Fruit fly (Drosophila melanogaster) whole organism, adult: ENCODE data around the gene CG1440.
A peak's percentile ranks its signal among the peaks of the same experiment; 100 is the strongest.

Experiments used
- CG11617 ChIP-seq: fragments of 200-800 bp; sonication (Bioruptor generic); optimal IDR thresholded peaks from 2 replicates; lab custom pipeline; 2017; ENCODE audit warnings: mild to moderate bottlenecking, missing biosample characterization, missing genetic modification reagents, missing genetic modification characterization
- CG12768 ChIP-seq: fragments of 200-800 bp; sonication (Bioruptor generic); optimal IDR thresholded peaks from 2 replicates; lab custom pipeline; 2017; ENCODE audit warnings: missing biosample characterization, missing genetic modification characterization, mild to moderate bottlenecking, moderate library complexity, missing genetic modification reagents
- CG14711 ChIP-seq: fragments of 200-800 bp; sonication (Bioruptor generic); optimal IDR thresholded peaks from 2 replicates; lab custom pipeline; 2018; ENCODE audit warnings: missing biosample characterization, mild to moderate bottlenecking, missing genetic modification characterization, moderate library complexity
- CG1620 ChIP-seq: fragments of 200-800 bp; sonication (Bioruptor generic); optimal IDR thresholded peaks from 2 replicates; lab custom pipeline; 2016; ENCODE audit warnings: missing biosample characterization, missing genetic modification characterization
- CG33017 ChIP-seq: fragments of 200-800 bp; sonication (Bioruptor generic); optimal IDR thresholded peaks from 2 replicates; lab custom pipeline; 2018; ENCODE audit warnings: missing biosample characterization, mild to moderate bottlenecking, missing genetic modification characterization, moderate library complexity
- CG5204 ChIP-seq: fragments of 200-800 bp; sonication (Bioruptor generic); optimal IDR thresholded peaks from 2 replicates; lab custom pipeline; 2016; ENCODE audit warnings: missing biosample characterization, missing genetic modification characterization
- CG7045 ChIP-seq: fragments of 200-800 bp; sonication (Bioruptor generic); optimal IDR thresholded peaks from 2 replicates; lab custom pipeline; 2017; ENCODE audit warnings: missing biosample characterization, mild to moderate bottlenecking, missing genetic modification characterization
- CG7101 ChIP-seq: fragments of 200-800 bp; sonication (Bioruptor generic); optimal IDR thresholded peaks from 2 replicates; lab custom pipeline; 2018; ENCODE audit warnings: missing biosample characterization, mild to moderate bottlenecking, missing genetic modification characterization, moderate library complexity
- Clk ChIP-seq: fragments of 200-800 bp; sonication (Bioruptor generic); optimal IDR thresholded peaks from 2 replicates; lab custom pipeline; 2017; ENCODE audit warnings: missing biosample characterization, missing genetic modification characterization
- Crg-1 ChIP-seq: fragments of 200-800 bp; sonication (Bioruptor generic); optimal IDR thresholded peaks from 2 replicates; lab custom pipeline; 2016; ENCODE audit warnings: missing biosample characterization, missing genetic modification characterization
- Hr96 ChIP-seq: fragments of 200-800 bp; sonication (Bioruptor generic); optimal IDR thresholded peaks from 2 replicates; lab custom pipeline; 2016; ENCODE audit warnings: missing biosample characterization, missing genetic modification characterization
- Mnt ChIP-seq: fragments of 200-800 bp; sonication (Bioruptor generic); optimal IDR thresholded peaks from 2 replicates; lab custom pipeline; 2016; ENCODE audit warnings: missing biosample characterization, mild to moderate bottlenecking, missing genetic modification characterization
- bab1 ChIP-seq: fragments of 200-800 bp; sonication (Bioruptor generic); optimal IDR thresholded peaks from 3 replicates; lab custom pipeline; 2019; ENCODE audit warnings: missing biosample characterization, mild to moderate bottlenecking, missing genetic modification characterization, moderate library complexity
- cic ChIP-seq: fragments of 200-800 bp; sonication (Bioruptor generic); optimal IDR thresholded peaks from 2 replicates; lab custom pipeline; 2017; ENCODE audit warnings: missing biosample characterization, mild to moderate bottlenecking, missing genetic modification characterization, moderate library complexity
- cnc ChIP-seq, 2 experiments: fragments of >200 bp; optimal IDR thresholded peaks; 2 replicates each; lab custom pipeline; 2017
- kay ChIP-seq: fragments of 200-800 bp; sonication (Bioruptor generic); peaks from one replicate; lab custom pipeline; 2016; ENCODE audit warnings: missing biosample characterization, missing genetic modification characterization, borderline replicate concordance
- ovo ChIP-seq: fragments of 200-800 bp; sonication (Bioruptor generic); optimal IDR thresholded peaks from 2 replicates; lab custom pipeline; 2016; ENCODE audit warnings: missing biosample characterization, missing genetic modification characterization
- pad ChIP-seq: fragments of 200-800 bp; sonication (Bioruptor generic); optimal IDR thresholded peaks from 3 replicates; lab custom pipeline; 2017; ENCODE audit warnings: missing biosample characterization, missing genetic modification characterization, mild to moderate bottlenecking, moderate library complexity, missing genetic modification reagents
- tj ChIP-seq: fragments of 200-800 bp; sonication (Bioruptor generic); optimal IDR thresholded peaks from 3 replicates; lab custom pipeline; 2017; ENCODE audit warnings: missing biosample characterization, mild to moderate bottlenecking, missing genetic modification characterization, moderate library complexity
- toe ChIP-seq: fragments of 200-800 bp; sonication (Bioruptor generic); optimal IDR thresholded peaks from 2 replicates; lab custom pipeline; 2016; ENCODE audit warnings: missing biosample characterization, missing genetic modification characterization

Gene CG1440

dm6 chrX:8452163-8452562 is 15.3 kb downstream of the CG1440 start:
- no peak for TF ChIP-seq CG33017
- no peak for TF ChIP-seq Hr96
- no peak for TF ChIP-seq pad
- TF ChIP-seq CG7045 (GFP tag; lab: Kevin White, UChicago): no peak
- no peak for TF ChIP-seq kay
- no peak for TF ChIP-seq bab1 (GFP tag; lab: Kevin White, UChicago)
- TF ChIP-seq tj (GFP tag; lab: Kevin White, UChicago): no peak
- no peak for TF ChIP-seq CG7101 (tag; lab: Kevin White, UChicago)
- no peak for TF ChIP-seq cnc (optimal IDR thresholded peaks at IDR 0.05; lab: Kevin White, UChicago)
- no peak for TF ChIP-seq Clk

dm6 chrX:8455019-8455555 is 18.2 kb downstream of the CG1440 start, which contains the start of gene org-1:
Gene org-1, minus strand, starts transcription at chrX:8455069.
- TF ChIP-seq CG7101 (tag; lab: Kevin White, UChicago): peak; percentile 52
- no peak for TF ChIP-seq cnc (optimal IDR thresholded peaks at IDR 0.05; lab: Kevin White, UChicago)
- TF ChIP-seq kay: no peak
- peak; percentile 15 for TF ChIP-seq pad
- TF ChIP-seq tj (GFP tag; lab: Kevin White, UChicago): no peak
- TF ChIP-seq CG14711 (tag; lab: Kevin White, UChicago): peak; percentile 49
- no peak for TF ChIP-seq CG7045 (GFP tag; lab: Kevin White, UChicago)
- no peak for TF ChIP-seq toe (GFP tag; lab: Kevin White, UChicago)
- peak; percentile 82 for TF ChIP-seq bab1 (GFP tag; lab: Kevin White, UChicago)
- peak; percentile 55 for TF ChIP-seq CG1620 (GFP tag; lab: Kevin White, UChicago)
- no peak for TF ChIP-seq ovo
- TF ChIP-seq Mnt (GFP tag; lab: Kevin White, UChicago): no peak
- no peak for TF ChIP-seq Hr96

- TF ChIP-seq kay (no peak), cnc (optimal IDR thresholded peaks at IDR 0.05; lab: Kevin White, UChicago) (no peak)
Measured at dm6 chrX:8457532-8457931, 20.7 kb downstream of the CG1440 start, which contains the start of gene CG32713. Gene CG32713, minus strand, starts transcription at chrX:8457632.

- TF ChIP-seq CG5204 (GFP tag; lab: Kevin White, UChicago) (no peak), CG14711 (tag; lab: Kevin White, UChicago) (no peak), bab1 (GFP tag; lab: Kevin White, UChicago) (no peak), ovo (no peak), CG12768 (GFP tag; lab: Kevin White, UChicago) (no peak)
Measured at dm6 chrX:8459452-8460040, 22.7 kb downstream of the CG1440 start.

- TF ChIP-seq kay (peak; percentile 34), tj (GFP tag; lab: Kevin White, UChicago) (no peak)
Measured at dm6 chrX:8460232-8460631, 23.4 kb downstream of the CG1440 start.

- TF ChIP-seq CG5204 (GFP tag; lab: Kevin White, UChicago) (no peak), cic (GFP tag; lab: Kevin White, UChicago) (peak; percentile 2), Hr96 (no peak), ovo (no peak), Mnt (GFP tag; lab: Kevin White, UChicago) (peak; percentile 6), bab1 (GFP tag; lab: Kevin White, UChicago) (no peak), Clk (no peak), CG7101 (tag; lab: Kevin White, UChicago) (no peak), toe (GFP tag; lab: Kevin White, UChicago) (no peak), CG33017 (no peak), tj (GFP tag; lab: Kevin White, UChicago) (no peak), kay (no peak), pad (no peak), CG7045 (GFP tag; lab: Kevin White, UChicago) (no peak), CG12768 (GFP tag; lab: Kevin White, UChicago) (no peak), cnc (optimal IDR thresholded peaks at IDR 0.05; lab: Kevin White, UChicago) (no peak), Crg-1 (GFP tag; lab: Kevin White, UChicago) (peak; percentile 2), CG1620 (GFP tag; lab: Kevin White, UChicago) (no peak)
Measured at dm6 chrX:8460686-8461085, 23.8 kb downstream of the CG1440 start, which contains the start of gene CG15347. Gene CG15347, minus strand, starts transcription at chrX:8460898.

dm6 chrX:8461147-8461546 is 24.3 kb downstream of the CG1440 start, which contains the start of gene Es2:
Gene Es2, plus strand, starts transcription at chrX:8461479.
- TF ChIP-seq bab1 (GFP tag; lab: Kevin White, UChicago): peak; percentile 67
- no peak for TF ChIP-seq pad

- TF ChIP-seq CG11617 (peak; percentile 100), Mnt (GFP tag; lab: Kevin White, UChicago) (peak; percentile 92), cic (GFP tag; lab: Kevin White, UChicago) (peak; percentile 82), bab1 (GFP tag; lab: Kevin White, UChicago) (peak; percentile 100), CG7045 (GFP tag; lab: Kevin White, UChicago) (peak; percentile 91), cnc (optimal IDR thresholded peaks at IDR 0.05; lab: Kevin White, UChicago) (no peak), CG33017 (peak; percentile 94), pad (peak; percentile 92), CG14711 (tag; lab: Kevin White, UChicago) (peak; percentile 97), Clk (peak; percentile 72), CG7101 (tag; lab: Kevin White, UChicago) (peak; percentile 99), kay (peak; percentile 97), Hr96 (peak; percentile 96), CG12768 (GFP tag; lab: Kevin White, UChicago) (peak; percentile 92), CG5204 (GFP tag; lab: Kevin White, UChicago) (peak; percentile 87), toe (GFP tag; lab: Kevin White, UChicago) (peak; percentile 90), tj (GFP tag; lab: Kevin White, UChicago) (peak; percentile 92), Crg-1 (GFP tag; lab: Kevin White, UChicago) (peak; percentile 99), ovo (peak; percentile 99), CG1620 (GFP tag; lab: Kevin White, UChicago) (peak; percentile 100)
Measured at dm6 chrX:8464378-8465036, 27.6 kb downstream of the CG1440 start, which contains the start of gene Sptr. Gene Sptr, minus strand, starts transcription at chrX:8464438.
